Worm (Caenorhabditis elegans) whole organism, L4/young adult: ENCODE results near the gene K10B3.5.

Experiments
- W03F9.2 ChIP-seq: fragments of 150-350 bp; optimal IDR thresholded peaks from 2 replicates; lab custom pipeline; 2014; ENCODE audit warnings: missing biosample characterization, missing genetic modification characterization
- dao-5 ChIP-seq: sonication (generic microtip); optimal IDR thresholded peaks from 2 replicates; lab custom pipeline; 2016; ENCODE audit warnings: missing genotype, missing genetic modification characterization, moderate library complexity, missing compliant biosample characterization
- him-1 ChIP-seq: sonication (generic microtip); optimal IDR thresholded peaks from 2 replicates; lab custom pipeline; 2016; ENCODE audit warnings: missing genotype, missing genetic modification reagents, missing genetic modification characterization, missing compliant biosample characterization

Gene K10B3.5

DNA sequence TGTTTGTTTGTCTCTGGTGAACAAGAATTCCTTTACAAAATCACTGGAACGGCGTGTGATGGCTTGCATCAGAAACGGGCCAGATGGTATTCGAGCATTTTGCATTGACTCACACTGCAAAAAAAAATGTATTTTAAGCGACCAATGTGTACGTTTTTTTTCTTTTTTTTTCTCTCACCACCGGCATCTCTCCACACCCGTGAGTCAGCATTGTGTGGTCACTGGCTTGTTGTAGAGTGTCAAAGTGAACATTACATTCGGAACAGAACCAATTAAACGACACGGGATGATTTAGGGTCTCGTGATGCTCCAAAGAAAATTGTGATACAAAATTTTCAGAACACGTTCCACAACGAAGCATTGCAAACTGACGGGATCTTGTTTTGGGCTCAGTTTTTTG lies 4.7 kb downstream of the K10B3.5 start:
- TF ChIP-seq him-1 (tag; lab: Kevin White, UChicago) (no peak), W03F9.2 (no peak), dao-5 (tag; lab: Kevin White, UChicago) (no peak)

DNA sequence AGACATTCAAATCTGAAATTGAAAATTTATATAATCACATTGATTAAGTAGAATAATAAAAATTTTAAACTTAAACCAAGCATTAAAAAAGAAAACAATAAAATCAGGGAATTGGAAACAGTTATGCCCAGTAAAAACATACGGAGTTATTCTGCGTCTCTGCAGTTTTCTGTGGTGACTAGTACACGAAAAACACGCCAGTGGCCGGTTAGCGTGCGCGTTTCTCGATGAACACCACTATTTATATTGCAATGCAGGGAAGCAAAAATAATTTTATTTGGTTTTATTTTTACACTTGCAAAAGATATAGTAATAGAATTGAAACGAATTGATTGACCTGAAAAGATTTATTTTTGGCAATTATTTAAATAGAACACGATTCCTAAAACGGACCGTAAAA lies 6.4 kb downstream of the K10B3.5 start, which contains the start of gene sec-3:
Gene sec-3 (minus strand): TSS at position 21 of the 400 bp plus-strand sequence.
- TF ChIP-seq him-1 (tag; lab: Kevin White, UChicago): peak; percentile 80
- TF ChIP-seq W03F9.2: peak; percentile 93
- TF ChIP-seq dao-5 (tag; lab: Kevin White, UChicago): no peak

DNA sequence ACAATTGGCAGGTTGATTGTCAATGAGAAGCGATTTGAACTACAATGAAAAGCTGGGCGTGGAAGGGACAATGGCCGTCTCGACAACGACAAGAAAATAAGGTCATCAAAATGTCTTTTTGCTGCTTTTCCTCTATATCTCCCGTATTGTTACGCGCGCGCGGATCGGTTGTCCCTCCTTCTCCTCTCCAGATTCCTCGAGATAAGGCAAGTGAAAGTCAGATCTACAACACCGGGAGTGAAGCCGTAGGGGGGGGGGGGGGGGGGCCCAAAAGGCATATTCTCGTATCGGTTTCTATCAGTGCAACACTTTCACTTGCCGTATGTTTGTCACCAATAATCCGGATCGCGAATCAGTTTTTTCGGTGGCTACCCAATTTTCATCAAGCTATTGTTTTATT lies 12.0 kb downstream of the K10B3.5 start, which contains the start of gene wrt-2:
Gene wrt-2 (minus strand): TSS at position 46 of the 400 bp plus-strand sequence.
- no peak for TF ChIP-seq dao-5 (tag; lab: Kevin White, UChicago)
- no peak for TF ChIP-seq him-1 (tag; lab: Kevin White, UChicago)
- TF ChIP-seq W03F9.2: no peak

DNA sequence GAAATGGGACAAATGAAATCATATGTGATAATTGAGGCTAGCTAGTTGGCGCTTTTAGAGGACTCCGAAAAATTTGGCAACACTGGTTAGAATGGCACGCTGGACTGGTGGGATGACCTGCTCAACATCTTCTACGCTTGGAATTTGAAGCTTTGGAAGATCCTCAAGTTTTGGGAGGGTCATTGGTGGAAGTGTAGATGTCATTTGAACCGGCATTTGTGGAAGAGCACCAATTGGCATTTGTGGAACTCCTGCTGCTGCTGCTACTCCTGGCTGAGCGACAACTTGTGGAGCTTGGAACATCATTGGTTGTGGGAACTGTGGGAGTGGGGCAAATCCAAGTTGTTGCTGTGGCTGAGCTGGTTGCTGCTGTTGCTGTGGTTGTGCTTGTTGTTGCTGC lies 13.8 kb downstream of the K10B3.5 start:
- TF ChIP-seq him-1 (tag; lab: Kevin White, UChicago) (no peak), W03F9.2 (no peak), dao-5 (tag; lab: Kevin White, UChicago) (no peak)

DNA sequence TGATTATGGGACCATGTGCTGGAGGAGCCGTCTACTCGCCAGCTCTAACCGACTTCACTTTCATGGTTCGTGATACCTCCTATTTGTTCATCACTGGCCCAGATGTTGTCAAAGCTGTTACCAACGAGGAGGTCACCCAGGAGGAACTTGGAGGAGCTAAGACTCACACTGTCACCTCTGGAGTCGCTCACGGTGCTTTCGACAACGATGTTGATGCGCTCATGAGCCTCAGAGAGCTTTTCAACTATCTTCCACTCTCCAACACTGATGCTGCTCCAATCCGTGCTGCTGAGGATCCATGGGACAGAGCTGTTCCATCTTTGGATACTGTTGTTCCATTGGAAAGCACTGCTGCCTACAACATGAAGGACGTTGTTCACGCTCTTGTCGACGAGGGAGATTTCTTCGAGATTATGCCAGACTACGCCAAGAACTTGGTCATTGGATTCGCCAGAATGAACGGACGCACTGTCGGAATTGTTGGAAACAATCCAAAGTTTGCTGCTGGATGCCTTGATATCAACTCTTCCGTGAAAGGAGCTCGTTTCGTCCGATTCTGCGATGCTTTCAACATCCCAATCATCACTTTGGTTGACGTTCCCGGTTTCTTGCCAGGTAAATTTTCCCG lies 15.0 kb downstream of the K10B3.5 start:
- TF ChIP-seq W03F9.2 (no peak), dao-5 (tag; lab: Kevin White, UChicago) (no peak), him-1 (tag; lab: Kevin White, UChicago) (no peak)

DNA sequence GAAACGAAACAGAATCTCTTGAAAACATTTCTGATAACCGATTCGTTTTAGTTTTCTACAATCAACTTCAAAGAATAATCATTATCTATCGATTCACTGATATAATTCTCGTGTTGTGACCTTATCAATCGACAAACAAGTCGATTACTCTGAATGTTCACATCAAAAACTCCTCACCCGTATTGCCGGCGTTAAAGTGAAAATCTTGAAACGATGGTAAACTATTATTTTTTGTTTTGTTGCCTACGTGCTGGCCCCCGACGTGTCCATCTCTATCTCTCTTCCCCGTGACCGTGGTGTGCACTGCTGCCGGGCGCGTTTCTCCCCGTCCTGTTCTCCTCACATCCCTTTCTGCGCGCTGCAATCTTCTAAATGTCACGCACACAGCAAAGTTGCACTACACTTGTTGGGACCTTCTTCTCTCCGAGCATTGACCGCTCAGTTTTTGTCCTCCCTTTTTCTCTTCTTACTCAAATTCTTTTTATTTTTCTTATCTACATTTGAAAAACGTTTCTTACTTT lies 16.3 kb downstream of the K10B3.5 start:
- peak; percentile 26 for TF ChIP-seq W03F9.2
- no peak for TF ChIP-seq dao-5 (tag; lab: Kevin White, UChicago)
- TF ChIP-seq him-1 (tag; lab: Kevin White, UChicago): no peak

DNA sequence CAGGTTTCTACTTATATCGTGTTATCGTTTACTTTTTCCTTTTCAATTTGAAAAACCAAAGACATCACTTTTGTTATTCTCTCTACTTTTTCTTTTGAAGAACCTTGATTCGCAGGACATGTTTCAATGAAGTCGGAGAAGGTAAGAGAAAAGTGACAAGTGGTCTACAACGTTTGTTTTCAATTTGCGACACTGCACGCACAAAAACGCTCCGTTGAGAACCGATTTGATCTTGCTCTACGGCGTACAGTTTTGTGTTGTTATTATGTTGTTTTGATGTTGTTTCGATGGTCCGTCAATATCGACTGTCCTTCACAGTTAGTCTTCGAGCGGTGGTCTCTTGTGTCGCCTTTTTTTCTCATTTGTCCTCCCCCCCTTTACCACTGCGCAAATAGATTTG lies 16.9 kb downstream of the K10B3.5 start, which contains the start of gene pccb-1:
Gene pccb-1 (plus strand): TSS at position 127 of the 400 bp plus-strand sequence.
- TF ChIP-seq W03F9.2 (no peak), him-1 (tag; lab: Kevin White, UChicago) (no peak), dao-5 (tag; lab: Kevin White, UChicago) (no peak)

DNA sequence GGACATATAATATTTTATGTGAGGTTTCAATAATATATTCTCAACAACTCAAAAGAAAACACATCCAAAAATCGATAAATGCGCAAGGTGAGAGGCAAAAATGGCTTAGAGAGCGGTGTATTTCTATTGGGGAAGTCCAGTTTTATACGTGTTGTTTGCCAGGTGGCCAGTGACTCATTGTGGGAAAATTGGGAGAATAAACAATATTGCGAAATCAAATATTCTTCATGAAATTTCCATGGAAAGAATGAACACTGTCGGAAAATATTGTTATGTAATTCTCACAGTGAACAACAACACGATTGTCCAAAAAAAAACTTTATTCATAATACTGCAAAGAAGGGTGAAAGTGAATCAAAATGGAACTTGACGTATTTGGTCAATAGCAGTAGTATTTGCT lies 18.6 kb downstream of the K10B3.5 start:
- TF ChIP-seq dao-5 (tag; lab: Kevin White, UChicago): no peak
- no peak for TF ChIP-seq him-1 (tag; lab: Kevin White, UChicago)
- TF ChIP-seq W03F9.2: no peak

DNA sequence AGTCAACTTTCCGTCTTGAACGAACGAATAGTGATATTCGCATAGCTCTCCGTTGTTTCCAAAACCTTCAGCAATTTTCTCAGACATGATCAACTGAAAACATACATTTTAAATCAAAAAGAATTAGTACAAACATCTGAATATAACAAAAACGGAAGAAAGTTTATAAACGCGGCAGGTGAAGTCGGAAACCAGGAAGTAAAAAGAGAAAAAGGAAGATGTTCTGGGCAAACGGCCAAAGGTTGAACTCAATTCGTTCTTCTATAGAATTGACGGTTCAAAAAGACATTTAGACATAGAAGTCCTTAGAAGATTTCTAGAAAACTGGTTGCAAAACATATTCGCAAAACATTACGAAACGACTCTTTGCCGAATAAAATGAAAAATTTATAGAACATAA lies 19.0 kb downstream of the K10B3.5 start, which contains the start of gene F52E4.5:
Gene F52E4.5 (minus strand): TSS at position 101 of the 400 bp plus-strand sequence.
- TF ChIP-seq W03F9.2: no peak
- TF ChIP-seq him-1 (tag; lab: Kevin White, UChicago): no peak
- no peak for TF ChIP-seq dao-5 (tag; lab: Kevin White, UChicago)

DNA sequence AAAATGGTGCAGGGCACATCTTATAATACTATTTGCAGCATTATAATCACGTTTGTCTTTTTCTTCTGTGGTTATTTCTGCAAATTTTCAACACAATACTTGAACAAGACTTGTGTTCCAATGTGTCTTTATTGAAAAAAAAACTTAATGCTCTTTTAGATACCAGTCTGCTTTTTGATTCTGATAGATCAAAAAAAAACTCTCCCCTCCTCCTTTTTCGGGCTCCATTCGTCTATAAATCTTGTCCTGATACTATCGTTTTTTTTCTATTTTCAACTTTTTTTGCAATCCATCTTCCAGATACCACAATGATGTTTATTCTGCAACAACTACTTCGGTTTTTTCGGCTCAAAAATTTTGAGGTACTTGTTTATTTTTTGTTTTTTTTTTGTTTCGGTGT lies 25.5 kb downstream of the K10B3.5 start, which contains the start of gene twk-16:
Gene twk-16 (plus strand): TSS at position 301 of the 400 bp plus-strand sequence.
- no peak for TF ChIP-seq him-1 (tag; lab: Kevin White, UChicago)
- no peak for TF ChIP-seq W03F9.2
- TF ChIP-seq dao-5 (tag; lab: Kevin White, UChicago): no peak

DNA sequence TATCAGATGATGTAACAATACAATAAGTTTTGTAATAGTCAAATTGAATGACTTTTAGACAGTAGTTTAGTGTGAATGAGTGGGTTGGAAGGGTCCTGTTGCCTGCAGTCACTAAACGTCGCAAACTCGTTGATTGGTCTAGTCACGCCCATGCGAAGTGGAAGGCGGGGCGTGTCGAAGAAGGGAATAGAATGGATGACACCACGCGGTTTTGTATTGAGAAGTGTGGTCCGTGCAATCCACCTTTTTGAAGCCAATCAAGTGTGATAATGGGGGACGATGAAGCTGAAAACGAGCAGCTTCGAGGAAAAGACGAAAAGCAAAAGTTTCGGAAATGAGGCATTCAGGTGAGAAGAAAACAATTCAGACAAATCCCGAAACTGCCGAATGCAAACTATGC lies 36.0 kb downstream of the K10B3.5 start, which contains the start of gene ceh-31:
Gene ceh-31 (minus strand): TSS at position 101 of the 400 bp plus-strand sequence.
- TF ChIP-seq him-1 (tag; lab: Kevin White, UChicago): no peak
- TF ChIP-seq W03F9.2: no peak
- no peak for TF ChIP-seq dao-5 (tag; lab: Kevin White, UChicago)

DNA sequence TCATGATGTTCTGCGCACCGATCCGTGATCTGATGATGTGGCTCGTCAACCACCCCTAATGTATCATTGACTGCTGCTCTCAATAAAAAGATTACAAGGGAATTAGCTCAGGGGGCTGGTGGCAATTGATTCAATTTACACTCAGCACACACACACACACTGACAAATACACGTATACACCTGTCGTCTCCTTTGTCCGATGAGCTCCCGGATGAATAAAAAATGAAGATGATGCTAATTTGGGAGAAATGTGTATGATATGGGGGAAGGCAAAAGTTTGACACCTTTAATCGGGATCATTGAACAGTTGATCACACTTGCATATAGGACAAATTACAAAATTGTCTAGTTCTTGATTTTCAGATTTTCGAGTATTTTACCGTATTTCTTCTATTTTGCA lies 39.2 kb downstream of the K10B3.5 start:
- TF ChIP-seq dao-5 (tag; lab: Kevin White, UChicago): no peak
- no peak for TF ChIP-seq W03F9.2
- no peak for TF ChIP-seq him-1 (tag; lab: Kevin White, UChicago)

DNA sequence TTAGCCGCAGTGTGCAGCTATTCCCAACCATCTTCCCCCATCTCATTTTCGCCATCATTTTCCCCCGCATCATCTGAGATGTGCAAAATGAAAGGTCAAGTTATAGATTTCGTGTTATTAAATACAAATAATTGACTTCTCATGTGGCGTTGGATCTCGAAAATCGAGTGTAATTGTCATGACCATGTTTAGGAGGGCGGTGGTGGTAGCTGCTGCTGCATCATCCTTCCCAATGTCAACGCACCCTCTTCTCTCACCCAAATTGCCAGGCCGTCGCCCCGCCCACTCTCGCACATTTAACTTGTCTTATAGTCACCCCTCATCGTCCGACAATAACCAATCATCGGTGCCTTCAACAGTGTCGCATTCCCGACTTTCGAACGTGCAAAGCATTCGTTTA lies 43.0 kb downstream of the K10B3.5 start, which contains the start of gene ceh-30:
Gene ceh-30 (plus strand): TSS at position 301 of the 400 bp plus-strand sequence.
- TF ChIP-seq dao-5 (tag; lab: Kevin White, UChicago) (no peak), W03F9.2 (no peak), him-1 (tag; lab: Kevin White, UChicago) (no peak)

DNA sequence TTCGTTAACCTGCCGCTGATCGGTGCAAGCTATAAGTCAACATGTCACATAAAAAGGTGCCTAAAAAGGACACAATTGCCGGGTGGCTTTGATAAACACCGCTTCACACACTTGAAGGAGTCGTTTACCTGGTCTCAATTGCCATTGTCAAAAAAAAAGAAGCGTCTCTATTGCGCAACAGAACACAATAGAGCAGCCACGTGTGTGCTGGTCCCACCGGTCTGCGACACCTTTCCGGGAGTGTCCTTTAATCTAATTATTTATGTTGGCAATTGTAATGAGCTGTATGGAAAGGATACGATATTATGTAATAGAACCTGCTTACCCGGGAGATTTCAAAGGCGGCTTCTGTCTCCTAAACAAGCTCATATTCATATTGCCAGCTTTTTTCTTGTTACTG lies 44.6 kb downstream of the K10B3.5 start:
- TF ChIP-seq him-1 (tag; lab: Kevin White, UChicago) (no peak), W03F9.2 (no peak), dao-5 (tag; lab: Kevin White, UChicago) (no peak)
